Fruit fly (Drosophila melanogaster) whole organism, embryonic: ENCODE measurements around the gene CG3587.

Experiments used
- Ada2b ChIP-seq: fragments of 200-800 bp; sonication (Bioruptor generic); IDR thresholded peaks from 2 replicates; pipeline ENCODE4 v1.3.6; 2022; ENCODE audit warnings: missing biosample characterization, missing genetic modification characterization
- CG1024 ChIP-seq: fragments of 200-800 bp; sonication (Bioruptor generic); IDR thresholded peaks from 2 replicates; pipeline ENCODE4 v1.3.6; 2022; ENCODE audit warnings: missing biosample characterization, missing genetic modification characterization
- CG11456 ChIP-seq: fragments of 200-800 bp; sonication (Bioruptor generic); IDR thresholded peaks from 3 replicates; pipeline ENCODE4 v1.3.6; 2022; ENCODE audit warnings: missing biosample characterization, missing genetic modification characterization
- CG11504 ChIP-seq: fragments of 200-800 bp; sonication (Bioruptor generic); optimal IDR thresholded peaks from 3 replicates; lab custom pipeline; 2019; ENCODE audit warnings: missing biosample characterization, mild to moderate bottlenecking, missing genetic modification characterization, moderate library complexity
- CG11696 ChIP-seq: fragments of 200-800 bp; sonication (Bioruptor generic); IDR thresholded peaks from 2 replicates; pipeline ENCODE4 v1.3.6; 2022; ENCODE audit warnings: missing biosample characterization, missing genetic modification characterization
- CG11723 ChIP-seq: fragments of 200-800 bp; sonication (Bioruptor generic); optimal IDR thresholded peaks from 2 replicates; lab custom pipeline; 2017; ENCODE audit warnings: missing biosample characterization, mild to moderate bottlenecking, missing genetic modification characterization
- CG12236 ChIP-seq: fragments of 200-800 bp; sonication (Bioruptor generic); optimal IDR thresholded peaks from 2 replicates; lab custom pipeline; 2016; ENCODE audit warnings: missing biosample characterization, missing genetic modification characterization
- CG1233 ChIP-seq: fragments of 200-800 bp; sonication (Bioruptor generic); optimal IDR thresholded peaks from 4 replicates; lab custom pipeline; 2018; ENCODE audit warnings: missing biosample characterization, mild to moderate bottlenecking, missing genetic modification characterization
- CG14860 ChIP-seq: fragments of 200-800 bp; sonication (Bioruptor generic); IDR thresholded peaks from 3 replicates; pipeline ENCODE4 v1.3.6; 2022; ENCODE audit warnings: missing biosample characterization, missing genetic modification characterization; ENCODE audit not compliant: partially characterized antibody
- CG15514 ChIP-seq: fragments of 200-800 bp; sonication (Bioruptor generic); optimal IDR thresholded peaks from 3 replicates; lab custom pipeline; 2017; ENCODE audit warnings: missing biosample characterization, missing genetic modification characterization, mild to moderate bottlenecking, moderate library complexity, missing genetic modification reagents
- CG15601 ChIP-seq: fragments of 200-800 bp; sonication (Bioruptor generic); optimal IDR thresholded peaks from 3 replicates; lab custom pipeline; 2019; ENCODE audit warnings: missing biosample characterization, mild to moderate bottlenecking, missing genetic modification characterization, moderate library complexity
- CG17568 ChIP-seq: fragments of 200-800 bp; sonication (Bioruptor generic); optimal IDR thresholded peaks from 2 replicates; lab custom pipeline; 2018; ENCODE audit warnings: missing biosample characterization, mild to moderate bottlenecking, missing genetic modification characterization, moderate library complexity
- CG1792 ChIP-seq: fragments of 200-800 bp; sonication (Bioruptor generic); optimal IDR thresholded peaks from 2 replicates; lab custom pipeline; 2016; ENCODE audit warnings: missing biosample characterization, missing genetic modification characterization
- CG3065 ChIP-seq: fragments of 200-800 bp; sonication (Bioruptor generic); optimal IDR thresholded peaks from 2 replicates; lab custom pipeline; 2016; ENCODE audit warnings: missing biosample characterization, missing genetic modification characterization
- CG3163 ChIP-seq: fragments of 200-800 bp; sonication (Bioruptor generic); optimal IDR thresholded peaks from 3 replicates; lab custom pipeline; 2016; ENCODE audit warnings: missing biosample characterization, missing genetic modification characterization
- CG32767 ChIP-seq: fragments of 200-800 bp; sonication (Bioruptor generic); IDR thresholded peaks from 2 replicates; pipeline ENCODE4 v1.3.6; 2022; ENCODE audit warnings: missing biosample characterization, missing genetic modification characterization
- CG4404 ChIP-seq: fragments of 200-800 bp; sonication (Bioruptor generic); IDR thresholded peaks from 2 replicates; pipeline ENCODE4 v1.3.6; 2022; ENCODE audit warnings: missing biosample characterization, missing genetic modification characterization
- CG6765 ChIP-seq: fragments of 200-800 bp; sonication (Bioruptor generic); optimal IDR thresholded peaks from 3 replicates; lab custom pipeline; 2017; ENCODE audit warnings: missing biosample characterization, mild to moderate bottlenecking, missing genetic modification characterization
- CG6813 ChIP-seq: fragments of 200-800 bp; sonication (Bioruptor generic); optimal IDR thresholded peaks from 2 replicates; lab custom pipeline; 2017; ENCODE audit warnings: missing biosample characterization, missing genetic modification characterization, mild to moderate bottlenecking, moderate library complexity, missing genetic modification reagents
- CG7271 ChIP-seq: fragments of 200-800 bp; sonication (Bioruptor generic); optimal IDR thresholded peaks from 2 replicates; lab custom pipeline; 2018; ENCODE audit warnings: missing biosample characterization, mild to moderate bottlenecking, missing genetic modification characterization, moderate library complexity
- CG7786 ChIP-seq: fragments of 200-800 bp; sonication (Bioruptor generic); optimal IDR thresholded peaks from 2 replicates; lab custom pipeline; 2016; ENCODE audit warnings: missing biosample characterization, missing genetic modification characterization
- CoRest ChIP-seq: fragments of 200-800 bp; sonication (Bioruptor generic); optimal IDR thresholded peaks from 3 replicates; lab custom pipeline; 2018; ENCODE audit warnings: missing biosample characterization, mild to moderate bottlenecking, missing genetic modification characterization, moderate library complexity
- Doc3 ChIP-seq: fragments of 200-800 bp; sonication (Bioruptor generic); IDR thresholded peaks from 3 replicates; pipeline ENCODE4 v1.3.6; 2022; ENCODE audit warnings: missing biosample characterization, missing genetic modification characterization; ENCODE audit not compliant: partially characterized antibody
- E2f1 ChIP-seq: fragments of 200-800 bp; sonication (Bioruptor generic); IDR thresholded peaks from 2 replicates; pipeline ENCODE4 v1.3.6; 2022; ENCODE audit warnings: missing biosample characterization, missing genetic modification characterization
- Fer1 ChIP-seq: fragments of 200-800 bp; sonication (Bioruptor generic); optimal IDR thresholded peaks from 2 replicates; lab custom pipeline; 2017; ENCODE audit warnings: missing biosample characterization, mild to moderate bottlenecking, missing genetic modification characterization
- HmgZ ChIP-seq: fragments of 200-800 bp; sonication (Bioruptor generic); optimal IDR thresholded peaks from 2 replicates; lab custom pipeline; 2018; ENCODE audit warnings: missing biosample characterization, mild to moderate bottlenecking, missing genetic modification characterization
- Lim3 ChIP-seq: fragments of 200-800 bp; sonication (Bioruptor generic); IDR thresholded peaks from 2 replicates; pipeline ENCODE4 v1.3.6; 2022; ENCODE audit warnings: missing biosample characterization, missing genetic modification characterization
- Mad ChIP-seq: fragments of 200-800 bp; sonication (Bioruptor generic); optimal IDR thresholded peaks from 2 replicates; lab custom pipeline; 2016; ENCODE audit warnings: missing biosample characterization, missing genetic modification characterization
- Oli ChIP-seq: fragments of 200-800 bp; sonication (Bioruptor generic); optimal IDR thresholded peaks from 2 replicates; lab custom pipeline; 2018; ENCODE audit warnings: missing biosample characterization, mild to moderate bottlenecking, missing genetic modification characterization, moderate library complexity
- Optix ChIP-seq: fragments of 200-800 bp; sonication (Bioruptor generic); IDR thresholded peaks from 3 replicates; pipeline ENCODE4 v1.3.6; 2022; ENCODE audit warnings: missing biosample characterization, missing genetic modification characterization
- amos ChIP-seq: fragments of 200-800 bp; sonication (Bioruptor generic); IDR thresholded peaks from 2 replicates; pipeline ENCODE4 v1.3.6; 2022; ENCODE audit warnings: missing biosample characterization, missing genetic modification characterization; ENCODE audit not compliant: partially characterized antibody
- bbx ChIP-seq: fragments of 200-800 bp; sonication (Bioruptor generic); IDR thresholded peaks from 2 replicates; pipeline ENCODE4 v1.3.6; 2022; ENCODE audit warnings: missing biosample characterization, missing genetic modification characterization; ENCODE audit not compliant: partially characterized antibody
- da ChIP-seq: fragments of 200-800 bp; sonication (Bioruptor generic); optimal IDR thresholded peaks from 2 replicates; lab custom pipeline; 2016; ENCODE audit warnings: missing biosample characterization, missing genetic modification characterization
- dm ChIP-seq: fragments of 200-800 bp; sonication (Bioruptor generic); optimal IDR thresholded peaks from 3 replicates; lab custom pipeline; 2016; ENCODE audit warnings: missing biosample characterization, missing genetic modification characterization
- esg ChIP-seq: fragments of 200-800 bp; sonication (Bioruptor generic); conservative IDR thresholded peaks from 2 replicates; pipeline ENCODE4 v1.3.6; 2022; ENCODE audit warnings: missing biosample characterization, missing genetic modification characterization
- ham ChIP-seq: fragments of 200-800 bp; sonication (Bioruptor generic); IDR thresholded peaks from 2 replicates; pipeline ENCODE4 v1.3.6; 2022; ENCODE audit warnings: missing biosample characterization, missing genetic modification characterization
- hbn ChIP-seq: fragments of 200-800 bp; sonication (Bioruptor generic); IDR thresholded peaks from 2 replicates; pipeline ENCODE4 v1.3.6; 2022; ENCODE audit warnings: missing biosample characterization, missing genetic modification characterization; ENCODE audit not compliant: partially characterized antibody
- klu ChIP-seq: fragments of 200-800 bp; sonication (Bioruptor generic); IDR thresholded peaks from 2 replicates; pipeline ENCODE4 v1.3.6; 2022; ENCODE audit warnings: missing biosample characterization, missing genetic modification characterization
- nau ChIP-seq: fragments of 200-800 bp; sonication (Bioruptor generic); optimal IDR thresholded peaks from 3 replicates; lab custom pipeline; 2017; ENCODE audit warnings: missing biosample characterization, mild to moderate bottlenecking, missing genetic modification characterization, missing genetic modification reagents
- nerfin-1 ChIP-seq: fragments of 200-800 bp; sonication (Bioruptor generic); optimal IDR thresholded peaks from 3 replicates; lab custom pipeline; 2019; ENCODE audit warnings: missing biosample characterization, mild to moderate bottlenecking, missing genetic modification characterization, moderate library complexity
- pho ChIP-seq: fragments of 200-800 bp; sonication (Bioruptor generic); optimal IDR thresholded peaks from 2 replicates; lab custom pipeline; 2016; ENCODE audit warnings: missing biosample characterization, missing genetic modification characterization
- pnt ChIP-seq: fragments of 200-800 bp; sonication (Bioruptor generic); optimal IDR thresholded peaks from 3 replicates; lab custom pipeline; 2016; ENCODE audit warnings: missing biosample characterization, missing genetic modification characterization
- pros ChIP-seq: fragments of 200-800 bp; sonication (Bioruptor generic); optimal IDR thresholded peaks from 3 replicates; lab custom pipeline; 2019; ENCODE audit warnings: missing biosample characterization, mild to moderate bottlenecking, missing genetic modification characterization, moderate library complexity
- ro ChIP-seq: fragments of 200-800 bp; sonication (Bioruptor generic); IDR thresholded peaks from 2 replicates; pipeline ENCODE4 v1.3.6; 2022; ENCODE audit warnings: missing biosample characterization, missing genetic modification characterization
- sd ChIP-seq: fragments of 200-800 bp; sonication (Bioruptor generic); optimal IDR thresholded peaks from 3 replicates; lab custom pipeline; 2018; ENCODE audit warnings: missing biosample characterization, mild to moderate bottlenecking, missing genetic modification characterization, moderate library complexity
- sima ChIP-seq: fragments of 200-800 bp; sonication (Bioruptor generic); optimal IDR thresholded peaks from 2 replicates; lab custom pipeline; 2016; ENCODE audit warnings: missing biosample characterization, missing genetic modification characterization
- trem ChIP-seq: fragments of 200-800 bp; optimal IDR thresholded peaks from 3 replicates; lab custom pipeline; 2019; ENCODE audit warnings: missing biosample characterization, mild to moderate bottlenecking, missing genetic modification characterization, moderate library complexity
- ttk ChIP-seq: fragments of 200-800 bp; sonication (Bioruptor generic); IDR thresholded peaks from 2 replicates; pipeline ENCODE4 v2.1.2; 2022; ENCODE audit warnings: missing biosample characterization, missing genetic modification characterization
- twi ChIP-seq: fragments of 200-800 bp; optimal IDR thresholded peaks from 2 replicates; lab custom pipeline; 2019; ENCODE audit warnings: missing biosample characterization, mild to moderate bottlenecking, missing genetic modification characterization, moderate library complexity
- z ChIP-seq: fragments of 200-800 bp; sonication (Bioruptor generic); IDR thresholded peaks from 3 replicates; pipeline ENCODE4 v1.3.6; 2022; ENCODE audit warnings: missing biosample characterization, missing genetic modification characterization

Gene CG3587

dm6 chrX:1948508-1949065, 8.5 kb downstream of the CG3587 start (continued):
- TF ChIP-seq CG11456 (GFP tag; lab: Robert Waterston, UW): peak; percentile 68; the same call in 1 of the 3 replicates
- no peak for TF ChIP-seq twi (tag; lab: Kevin White, UChicago)
- peak; percentile 33; the same call in 1 of the 2 replicates for TF ChIP-seq Ada2b (GFP tag; lab: Robert Waterston, UW)
- no peak for TF ChIP-seq pros
- TF ChIP-seq Optix: no peak
- no peak for TF ChIP-seq CG1024 (GFP tag; lab: Robert Waterston, UW)
- TF ChIP-seq trem (tag; lab: Kevin White, UChicago): no peak
- no peak for TF ChIP-seq pnt
- no peak for TF ChIP-seq CG15601 (tag; lab: Kevin White, UChicago)
- peak; percentile 61 for TF ChIP-seq HmgZ (tag; lab: Kevin White, UChicago)
- peak; percentile 33 for TF ChIP-seq esg (GFP tag; lab: Robert Waterston, UW)
- no peak for TF ChIP-seq dm
- no peak for TF ChIP-seq CG14860
- TF ChIP-seq Mad (GFP tag; lab: Kevin White, UChicago): no peak
- no peak for TF ChIP-seq E2f1 (GFP tag; lab: Robert Waterston, UW)
- peak; percentile 45 for TF ChIP-seq CoRest (tag; lab: Kevin White, UChicago)
- no peak for TF ChIP-seq amos (GFP tag; lab: Robert Waterston, UW)
- no peak for TF ChIP-seq CG12236 (GFP tag; lab: Kevin White, UChicago)
- no peak for TF ChIP-seq CG7271 (tag; lab: Kevin White, UChicago)
- no peak for TF ChIP-seq ro (GFP tag; lab: Robert Waterston, UW)
- TF ChIP-seq sima (GFP tag; lab: Kevin White, UChicago): no peak
- peak; percentile 54 for TF ChIP-seq pho (GFP tag; lab: Kevin White, UChicago)
- no peak for TF ChIP-seq Lim3 (GFP tag; lab: Robert Waterston, UW)
- TF ChIP-seq CG32767 (GFP tag; lab: Robert Waterston, UW): no peak
- no peak for TF ChIP-seq Doc3 (GFP tag; lab: Robert Waterston, UW)
- TF ChIP-seq da (GFP tag; lab: Kevin White, UChicago): no peak
- TF ChIP-seq CG11504 (tag; lab: Kevin White, UChicago): peak; percentile 22
- no peak for TF ChIP-seq nerfin-1 (tag; lab: Kevin White, UChicago)
- no peak for TF ChIP-seq hbn (GFP tag; lab: Robert Waterston, UW)
- TF ChIP-seq Fer1: peak; percentile 70
- 0 out of 2 replicates have a peak, but pooled peaks have one; percentile 45 for TF ChIP-seq klu (GFP tag; lab: Robert Waterston, UW)
- TF ChIP-seq CG3065 (GFP tag; lab: Kevin White, UChicago): no peak
- no peak for TF ChIP-seq CG11723 (GFP tag; lab: Kevin White, UChicago)
- TF ChIP-seq nau (GFP tag; lab: Kevin White, UChicago): no peak
- TF ChIP-seq bbx: no peak
- TF ChIP-seq CG17568 (GFP tag; lab: Kevin White, UChicago): no peak
- TF ChIP-seq CG6813: peak; percentile 45
- no peak for TF ChIP-seq ttk (GFP tag; lab: Robert Waterston, UW)
- TF ChIP-seq CG7786: peak; percentile 54
- peak; percentile 36 for TF ChIP-seq CG1233 (GFP tag; lab: Kevin White, UChicago)
- TF ChIP-seq sd (tag; lab: Kevin White, UChicago): no peak
- 0 out of 2 replicates have a peak, but pooled peaks have one; percentile 22 for TF ChIP-seq ham
- TF ChIP-seq CG11696 (GFP tag; lab: Robert Waterston, UW): peak; percentile 53; the same call in 1 of the 2 replicates
- TF ChIP-seq CG3163 (GFP tag; lab: Kevin White, UChicago): no peak
- TF ChIP-seq z (GFP tag; lab: Robert Waterston, UW): no peak
- peak; percentile 62 for TF ChIP-seq CG6765 (GFP tag; lab: Kevin White, UChicago)
- TF ChIP-seq CG1792 (GFP tag; lab: Kevin White, UChicago): no peak
- peak; percentile 42 for TF ChIP-seq Oli
- TF ChIP-seq CG15514 (GFP tag; lab: Kevin White, UChicago): peak; percentile 59
- TF ChIP-seq CG4404: 0 out of 2 replicates have a peak, but pooled peaks have one; percentile 17
